Worm (Caenorhabditis elegans): ENCODE data around the gene wdr-46.

Gene wdr-46

DNA sequence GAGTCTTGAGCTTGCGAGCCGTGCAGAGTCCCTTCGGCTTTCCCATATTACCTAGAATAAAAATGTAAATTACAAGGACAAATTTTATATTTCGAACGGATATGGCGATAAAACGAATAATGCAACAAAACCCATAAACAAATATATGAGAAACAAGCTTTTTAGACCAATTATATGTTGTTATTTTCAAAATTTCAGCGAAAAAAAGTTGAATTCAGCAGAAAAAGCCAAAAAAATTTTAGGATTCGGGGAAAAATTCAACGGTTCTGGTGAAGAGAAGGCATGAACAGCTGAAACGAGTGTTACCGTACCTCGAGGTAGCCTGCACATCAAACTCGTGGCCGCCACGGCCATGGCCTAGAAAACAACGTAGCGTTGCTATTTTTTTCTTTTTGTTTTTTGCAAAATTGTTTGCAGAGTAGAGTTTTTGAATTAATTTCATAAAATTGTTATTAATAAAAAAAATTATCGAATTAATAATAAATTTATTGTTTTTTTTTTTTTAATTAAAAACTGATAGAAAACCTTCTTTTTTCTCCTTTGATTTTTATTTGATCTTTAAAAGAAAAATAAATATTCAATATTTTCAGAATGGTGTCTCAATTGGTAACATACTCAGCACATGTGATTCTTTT lies 19.1 kb downstream of the wdr-46 start, which contains the start of the genes rps-23 and dpm-3 (continued):
- TF ChIP-seq ztf-7 (tag; optimal IDR thresholded peaks at IDR 0.05) (peak; percentile 96), php-3 (GFP tag; IDR thresholded peaks at IDR 0.05) (peak; percentile 85), cey-2 (tag; optimal IDR thresholded peaks at IDR 0.05; ENCODE audit: borderline replicate concordance, insufficient read depth) (no peak), nhr-102 (tag; optimal IDR thresholded peaks at IDR 0.05) (peak; percentile 88), aly-2 (tag; optimal IDR thresholded peaks at IDR 0.05) (no peak), mdl-1 (tag; optimal IDR thresholded peaks at IDR 0.05) (peak; percentile 29 to 67)

DNA sequence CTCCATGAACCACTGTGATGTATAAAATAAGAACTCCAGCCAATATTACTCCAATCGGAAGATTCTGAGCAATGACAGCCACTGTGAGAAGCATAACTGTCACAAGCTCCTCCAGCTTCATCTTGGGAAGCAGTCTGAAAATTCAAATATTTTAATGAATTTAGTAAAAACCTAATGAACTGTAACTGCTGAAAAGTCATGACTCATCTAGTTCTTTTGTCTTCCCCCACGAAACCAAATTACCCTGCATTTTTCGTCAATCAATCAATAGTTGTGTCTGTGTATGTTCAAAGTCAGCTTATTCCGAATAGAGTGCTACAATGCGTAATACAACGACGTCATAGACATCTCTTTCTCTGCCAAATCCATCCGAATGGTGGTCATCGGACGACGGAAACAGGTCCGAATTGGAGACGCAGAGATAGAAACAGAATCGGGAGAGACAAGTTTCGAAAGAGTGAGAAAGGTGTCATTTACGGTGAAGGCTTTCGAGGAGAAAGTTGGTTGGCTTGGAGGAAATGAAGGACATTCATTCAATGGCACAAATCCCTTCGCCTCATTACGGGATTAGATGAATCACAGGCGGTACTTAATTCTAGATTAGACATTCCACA lies 24.7 kb downstream of the wdr-46 start:
- TF ChIP-seq lin-29 (GFP tag; IDR thresholded peaks at IDR 0.05) (no peak), nhr-77 (tag; optimal IDR thresholded peaks at IDR 0.05) (no peak), tra-1 (GFP tag; IDR thresholded peaks at IDR 0.05) (no peak), lsy-2 (tag; optimal IDR thresholded peaks at IDR 0.05) (peak in 1 of 2 experiments; percentile 51), cey-2 (tag; optimal IDR thresholded peaks at IDR 0.05; ENCODE audit: borderline replicate concordance, insufficient read depth) (no peak), nhr-25 (tag; optimal IDR thresholded peaks at IDR 0.05; ENCODE audit: borderline replicate concordance, insufficient read depth) (peak; percentile 8), nhr-102 (tag; optimal IDR thresholded peaks at IDR 0.05) (no peak), pha-4 (GFP tag; IDR thresholded peaks at IDR 0.05) (no peak), pha-4 (tag; optimal IDR thresholded peaks at IDR 0.05) (no peak), vab-7 (GFP tag; IDR thresholded peaks at IDR 0.05) (no peak), nhr-48 (tag; optimal IDR thresholded peaks at IDR 0.05) (peak; percentile 46), nhr-41 (GFP tag; IDR thresholded peaks at IDR 0.05) (no peak), nhr-111 (GFP tag; optimal IDR thresholded peaks at IDR 0.05) (no peak), F49E8.2 (tag; optimal IDR thresholded peaks at IDR 0.05; ENCODE audit: borderline replicate concordance) (no peak), unc-62 (GFP tag; optimal IDR thresholded peaks at IDR 0.05 in 1 of 2) (peak in 1 of 2 experiments; percentile 57), unc-62 (tag; optimal IDR thresholded peaks at IDR 0.05) (no peak), snpc-4 (tag; optimal IDR thresholded peaks at IDR 0.05) (no peak), daf-8 (GFP tag; IDR thresholded peaks at IDR 0.05) (no peak), daf-16 (GFP tag; optimal IDR thresholded peaks at IDR 0.05) (no peak), daf-16 (tag; optimal IDR thresholded peaks at IDR 0.05) (no peak), aly-2 (tag; optimal IDR thresholded peaks at IDR 0.05) (no peak), Y48G9A.11 (GFP tag; IDR thresholded peaks at IDR 0.05) (no peak), F26F4.8 (GFP tag; conservative IDR thresholded peaks at IDR 0.05) (no peak), ama-1 (optimal IDR thresholded peaks at IDR 0.05) (no peak), madf-9 (GFP tag; conservative IDR thresholded peaks at IDR 0.05) (no peak), ceh-62 (tag; optimal IDR thresholded peaks at IDR 0.05) (no peak), F44E2.7 (GFP tag; IDR thresholded peaks at IDR 0.05) (no peak), mxl-3 (GFP tag; optimal IDR thresholded peaks at IDR 0.05) (peak; percentile 44), saeg-2 (GFP tag; IDR thresholded peaks at IDR 0.05) (no peak), dpl-1 (GFP tag; optimal IDR thresholded peaks at IDR 0.05) (peak; percentile 13), Y105C5A.15 (GFP tag; IDR thresholded peaks at IDR 0.05) (no peak), nhr-11 (tag; optimal IDR thresholded peaks at IDR 0.05) (no peak), sdz-12 (GFP tag; optimal IDR thresholded peaks at IDR 0.05) (no peak), fkh-10 (GFP tag; optimal IDR thresholded peaks at IDR 0.05) (no peak), nhr-28 (tag; optimal IDR thresholded peaks at IDR 0.05) (peak; percentile 48), rbr-2 (tag; optimal IDR thresholded peaks at IDR 0.05) (no peak), hlh-11 (tag; optimal IDR thresholded peaks at IDR 0.05) (peak; percentile 52), zip-11 (GFP tag; IDR thresholded peaks at IDR 0.05) (no peak), lin-15B (tag; optimal IDR thresholded peaks at IDR 0.05) (no peak), hlh-30 (tag; optimal IDR thresholded peaks at IDR 0.05; ENCODE audit: insufficient read depth) (peak; percentile 59), zfp-2 (tag; optimal IDR thresholded peaks at IDR 0.05) (no peak), ztf-11 (tag; optimal IDR thresholded peaks at IDR 0.05) (no peak), ztf-7 (tag; optimal IDR thresholded peaks at IDR 0.05) (no peak), D1046.2 (GFP tag; IDR thresholded peaks at IDR 0.05) (no peak), aha-1 (tag) (peak; percentile 81), Y75B8A.6 (GFP tag; IDR thresholded peaks at IDR 0.05) (no peak)
